Worm (Caenorhabditis elegans) whole organism, young adult: Measurements from ENCODE around the gene nas-21.

Experiments
- attf-6 ChIP-seq: fragments of 200-800 bp; sonication (Bioruptor generic); IDR thresholded peaks from 2 replicates; pipeline ENCODE4 v1.3.6; 2022; ENCODE audit warnings: missing genetic modification reagents, missing genetic modification characterization, missing compliant biosample characterization
- ceh-91 ChIP-seq: fragments of 200-800 bp; sonication (Bioruptor generic); IDR thresholded peaks from 2 replicates; pipeline ENCODE4 v1.3.6; 2022; ENCODE audit warnings: missing genetic modification reagents, missing genetic modification characterization, missing compliant biosample characterization
- snpc-4 ChIP-seq, 5 experiments: fragments of 150-350 bp in 1 of 5; sonication (generic microtip) in 4 of 5; optimal IDR thresholded peaks; 2 replicates each; lab custom pipeline; 2014 to 2018; ENCODE audit warnings: missing genetic modification characterization in 5 of 5, missing biosample characterization in 3 of 5, antibody characterized with exemption in 2 of 5, mild to moderate bottlenecking in 2 of 5, missing compliant biosample characterization in 2 of 5, missing genotype in 2 of 5, moderate library complexity in 2 of 5, missing genetic modification reagents in 1 of 5

ce11 chrV:11430823-11431222 is 41.5 kb upstream of the nas-21 start:
- TF ChIP-seq ceh-91 (no peak), attf-6 (no peak), snpc-4 (GFP tag; optimal IDR thresholded peaks at IDR 0.05; lab: Kevin White, UChicago) (no peak), snpc-4 (tag; optimal IDR thresholded peaks at IDR 0.05; lab: Kevin White, UChicago) (no peak)
